Worm (Caenorhabditis elegans): Measurements from ENCODE around the gene clec-230.

The clec-230 gene

ce11 chrV:15395347-15395746 lies 46.4 kb upstream of the clec-230 start, which contains the start of gene cyb-3 (continued):
- TF ChIP-seq rpc-1 (optimal IDR thresholded peaks at IDR 0.05): no peak
- no peak for TF ChIP-seq rpc-1 (tag; optimal IDR thresholded peaks at IDR 0.05)
- no peak for TF ChIP-seq nhr-80 (tag; optimal IDR thresholded peaks at IDR 0.05)
- TF ChIP-seq snpc-1.1 (tag; optimal IDR thresholded peaks at IDR 0.05; ENCODE audit: insufficient read depth): no peak
- no peak for TF ChIP-seq somi-1 (GFP tag; optimal IDR thresholded peaks at IDR 0.05)
- TF ChIP-seq Y67H2A.10 (GFP tag; conservative IDR thresholded peaks at IDR 0.05): no peak
- no peak for TF ChIP-seq F37B4.10 (GFP tag; IDR thresholded peaks at IDR 0.05)
- TF ChIP-seq attf-6 (GFP tag; IDR thresholded peaks at IDR 0.05): no peak
- TF ChIP-seq ztf-28 (GFP tag; IDR thresholded peaks at IDR 0.05): no peak
- TF ChIP-seq dpff-1 (tag; optimal IDR thresholded peaks at IDR 0.05): no peak
- TF ChIP-seq F55B11.4 (tag; optimal IDR thresholded peaks at IDR 0.05; ENCODE audit: borderline replicate concordance, insufficient read depth): no peak
- TF ChIP-seq dpl-1 (GFP tag; optimal IDR thresholded peaks at IDR 0.05): peak; percentile 85
- no peak for TF ChIP-seq ceh-79 (tag; optimal IDR thresholded peaks at IDR 0.05)
- peak; percentile 60; the same call in 1 of the 2 replicates for TF ChIP-seq dox-1 (GFP tag; IDR thresholded peaks at IDR 0.05)
- TF ChIP-seq egl-44 (GFP tag; IDR thresholded peaks at IDR 0.05): no peak
- no peak for TF ChIP-seq C06A6.2 (GFP tag; conservative IDR thresholded peaks at IDR 0.05)
- TF ChIP-seq ceh-91 (GFP tag; IDR thresholded peaks at IDR 0.05): peak; percentile 91
- TF ChIP-seq hmg-1.2 (GFP tag; IDR thresholded peaks at IDR 0.05): peak; percentile 55; the same call in 1 of the 2 replicates
- TF ChIP-seq snpc-1.3 (tag; optimal IDR thresholded peaks at IDR 0.05; ENCODE audit: insufficient read depth): no peak
- TF ChIP-seq snpc-4 (GFP tag; optimal IDR thresholded peaks at IDR 0.05): peak; percentile 1
- peak in 1 of 4 experiments; percentile 53 for TF ChIP-seq snpc-4 (tag; optimal IDR thresholded peaks at IDR 0.05)
- peak; percentile 68 for TF ChIP-seq snpc-3.4 (tag; optimal IDR thresholded peaks at IDR 0.05)
- TF ChIP-seq tbp1 (GFP tag; optimal IDR thresholded peaks at IDR 0.05): peak; percentile 53
- TF ChIP-seq mes-4 (tag; optimal IDR thresholded peaks at IDR 0.05): no peak
- TF ChIP-seq bed-2 (GFP tag; IDR thresholded peaks at IDR 0.05): no peak
- no peak for TF ChIP-seq lin-40 (tag; optimal IDR thresholded peaks at IDR 0.05)
- no peak for TF ChIP-seq zfh-2 (GFP tag; conservative IDR thresholded peaks at IDR 0.05)
- TF ChIP-seq D2030.7 (GFP tag; IDR thresholded peaks at IDR 0.05): peak; percentile 91
- no peak for TF ChIP-seq lag-1 (GFP tag; IDR thresholded peaks at IDR 0.05)
- TF ChIP-seq ztf-25 (GFP tag; IDR thresholded peaks at IDR 0.05): no peak
- TF ChIP-seq sdz-38 (tag; optimal IDR thresholded peaks at IDR 0.05): no peak
- no peak for TF ChIP-seq let-526 (GFP tag; IDR thresholded peaks at IDR 0.05)
- no peak for TF ChIP-seq ztf-6 (GFP tag; IDR thresholded peaks at IDR 0.05)
- no peak for TF ChIP-seq T26A5.8 (tag; optimal IDR thresholded peaks at IDR 0.05)
- no peak for TF ChIP-seq K11D2.4 (GFP tag; IDR thresholded peaks at IDR 0.05)
- TF ChIP-seq sptf-2 (GFP tag; optimal IDR thresholded peaks at IDR 0.05): no peak

DNA sequence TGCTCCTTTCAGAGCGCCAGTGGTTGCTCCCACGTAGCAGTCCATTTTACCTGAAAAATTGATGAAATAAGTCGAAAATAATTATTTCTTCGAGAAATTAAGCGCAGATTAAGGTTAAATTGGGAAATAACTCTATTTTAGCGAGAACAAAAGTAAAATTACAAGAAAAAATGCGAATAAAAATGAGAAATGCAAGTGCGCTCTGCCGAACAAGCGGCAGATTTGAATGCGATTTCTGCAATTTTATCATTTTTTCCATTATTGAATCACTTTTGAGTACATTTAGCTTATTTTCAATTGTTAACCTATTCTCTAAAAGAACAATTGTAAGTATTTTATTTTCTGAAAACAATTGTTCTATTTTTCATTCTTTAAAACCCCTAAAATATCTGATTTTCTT lies 46.0 kb upstream of the clec-230 start, which contains the start of gene T06E6.1:
Gene T06E6.1 (minus strand): TSS at position 56 of the 400 bp plus-strand sequence.
- TF ChIP-seq hlh-12 (tag; optimal IDR thresholded peaks at IDR 0.05): no peak
- peak; percentile 10 for TF ChIP-seq lin-54 (GFP tag; optimal IDR thresholded peaks at IDR 0.05)
- no peak for TF ChIP-seq bed-1 (GFP tag; IDR thresholded peaks at IDR 0.05)
- TF ChIP-seq pha-4 (tag; optimal IDR thresholded peaks at IDR 0.05): no peak

Data from whole organism, young adult.